Worm (Caenorhabditis elegans) whole organism, late embryonic: ENCODE measurements around the gene C49A9.6.

ENCODE experiments used
- C08G9.2 ChIP-seq: sonication (generic microtip); optimal IDR thresholded peaks from 2 replicates; lab custom pipeline; 2016; ENCODE audit warnings: mild to moderate bottlenecking, missing genetic modification characterization, moderate library complexity, missing compliant biosample characterization
- F13H6.1 ChIP-seq: sonication (generic microtip); optimal IDR thresholded peaks from 2 replicates; lab custom pipeline; 2016; ENCODE audit warnings: missing genetic modification characterization, missing compliant biosample characterization
- ahr-1 ChIP-seq: sonication (generic microtip); optimal IDR thresholded peaks from 2 replicates; lab custom pipeline; 2016; ENCODE audit warnings: missing genetic modification characterization, missing compliant biosample characterization
- ama-1 ChIP-seq: fragments of 150-350 bp; optimal IDR thresholded peaks from 2 replicates; lab custom pipeline; 2014
- ceh-18 ChIP-seq: sonication (generic microtip); optimal IDR thresholded peaks from 2 replicates; lab custom pipeline; 2016; ENCODE audit warnings: missing genetic modification characterization, missing compliant biosample characterization
- ceh-19 ChIP-seq: fragments of 200-800 bp; sonication (Bioruptor generic); optimal IDR thresholded peaks from 2 replicates; lab custom pipeline; 2018; ENCODE audit warnings: mild to moderate bottlenecking, missing genetic modification characterization, missing compliant biosample characterization
- ceh-24 ChIP-seq: sonication (generic microtip); optimal IDR thresholded peaks from 2 replicates; lab custom pipeline; 2016; ENCODE audit warnings: mild to moderate bottlenecking, missing genetic modification characterization, missing compliant biosample characterization
- ceh-31 ChIP-seq: sonication (generic microtip); optimal IDR thresholded peaks from 2 replicates; lab custom pipeline; 2016; ENCODE audit warnings: missing genetic modification characterization, missing compliant biosample characterization
- ceh-9 ChIP-seq: sonication (generic microtip); optimal IDR thresholded peaks from 2 replicates; lab custom pipeline; 2016; ENCODE audit warnings: mild to moderate bottlenecking, missing genetic modification characterization, inconsistent platforms, missing compliant biosample characterization
- che-1 ChIP-seq: sonication (generic microtip); optimal IDR thresholded peaks from 2 replicates; lab custom pipeline; 2016; ENCODE audit warnings: mild to moderate bottlenecking, missing genetic modification characterization, missing compliant biosample characterization
- dmd-4 ChIP-seq: sonication (generic microtip); optimal IDR thresholded peaks from 2 replicates; lab custom pipeline; 2016; ENCODE audit warnings: borderline replicate concordance, missing genetic modification characterization, missing compliant biosample characterization
- elt-2 ChIP-seq: sonication (generic microtip); optimal IDR thresholded peaks from 2 replicates; lab custom pipeline; 2016; ENCODE audit warnings: missing genetic modification reagents, missing genetic modification characterization, missing compliant biosample characterization
- ets-4 ChIP-seq: sonication (generic microtip); optimal IDR thresholded peaks from 2 replicates; lab custom pipeline; 2016; ENCODE audit warnings: missing genetic modification characterization, missing compliant biosample characterization
- eyg-1 ChIP-seq: sonication (generic microtip); optimal IDR thresholded peaks from 2 replicates; lab custom pipeline; 2016; ENCODE audit warnings: missing genotype, missing genetic modification characterization, missing compliant biosample characterization
- fax-1 ChIP-seq: sonication (generic microtip); optimal IDR thresholded peaks from 2 replicates; lab custom pipeline; 2016; ENCODE audit warnings: missing genotype, missing genetic modification characterization, missing compliant biosample characterization
- fkh-10 ChIP-seq: fragments of 150-350 bp; optimal IDR thresholded peaks from 2 replicates; lab custom pipeline; 2014; ENCODE audit warnings: missing biosample characterization, missing genetic modification reagents, missing genetic modification characterization
- gmeb-2 ChIP-seq: sonication (generic microtip); optimal IDR thresholded peaks from 2 replicates; lab custom pipeline; 2016; ENCODE audit warnings: missing genetic modification characterization, inconsistent platforms, missing compliant biosample characterization
- lin-11 ChIP-seq: fragments of 200-800 bp; sonication (Bioruptor generic); optimal IDR thresholded peaks from 2 replicates; lab custom pipeline; 2018; ENCODE audit warnings: mild to moderate bottlenecking, missing genetic modification characterization, missing compliant biosample characterization
- nfya-1 ChIP-seq: sonication (generic microtip); optimal IDR thresholded peaks from 2 replicates; lab custom pipeline; 2017; ENCODE audit warnings: missing genetic modification characterization, mild to moderate bottlenecking, missing compliant biosample characterization, antibody characterized with exemption, moderate library complexity
- nhr-11 ChIP-seq: fragments of 150-350 bp; optimal IDR thresholded peaks from 2 replicates; lab custom pipeline; 2014; ENCODE audit warnings: missing biosample characterization, missing genetic modification characterization
- odd-2 ChIP-seq: sonication (generic microtip); optimal IDR thresholded peaks from 2 replicates; lab custom pipeline; 2017; ENCODE audit warnings: antibody characterized with exemption, mild to moderate bottlenecking, missing genetic modification characterization, missing compliant biosample characterization
- pha-4 ChIP-seq: fragments of 150-350 bp; optimal IDR thresholded peaks from 2 replicates; lab custom pipeline; 2018; ENCODE audit warnings: missing biosample characterization, missing genetic modification reagents, missing genetic modification characterization
- sdc-2 ChIP-seq: sonication (generic microtip); optimal IDR thresholded peaks from 2 replicates; lab custom pipeline; 2016; ENCODE audit warnings: missing genotype, missing genetic modification characterization, missing compliant biosample characterization
- sox-4 ChIP-seq: sonication (generic microtip); optimal IDR thresholded peaks from 2 replicates; lab custom pipeline; 2017; ENCODE audit warnings: mild to moderate bottlenecking, missing genetic modification characterization, inconsistent platforms, missing compliant biosample characterization
- syd-9 ChIP-seq: sonication (generic microtip); optimal IDR thresholded peaks from 2 replicates; lab custom pipeline; 2016; ENCODE audit warnings: mild to moderate bottlenecking, missing genetic modification characterization, moderate library complexity, missing compliant biosample characterization
- ttx-3 ChIP-seq: sonication (generic microtip); optimal IDR thresholded peaks from 2 replicates; lab custom pipeline; 2016; ENCODE audit warnings: missing genetic modification reagents, missing genetic modification characterization, missing compliant biosample characterization
- unc-42 ChIP-seq: sonication (generic microtip); optimal IDR thresholded peaks from 2 replicates; lab custom pipeline; 2016; ENCODE audit warnings: missing genotype, missing genetic modification characterization, missing compliant biosample characterization
- unc-55 ChIP-seq: sonication (generic microtip); optimal IDR thresholded peaks from 2 replicates; lab custom pipeline; 2017; ENCODE audit warnings: missing biosample characterization, missing genetic modification reagents, missing genetic modification characterization
- zip-5 ChIP-seq: sonication (generic microtip); optimal IDR thresholded peaks from 2 replicates; lab custom pipeline; 2016; ENCODE audit warnings: missing genetic modification characterization, missing compliant biosample characterization

The C49A9.6 gene

DNA sequence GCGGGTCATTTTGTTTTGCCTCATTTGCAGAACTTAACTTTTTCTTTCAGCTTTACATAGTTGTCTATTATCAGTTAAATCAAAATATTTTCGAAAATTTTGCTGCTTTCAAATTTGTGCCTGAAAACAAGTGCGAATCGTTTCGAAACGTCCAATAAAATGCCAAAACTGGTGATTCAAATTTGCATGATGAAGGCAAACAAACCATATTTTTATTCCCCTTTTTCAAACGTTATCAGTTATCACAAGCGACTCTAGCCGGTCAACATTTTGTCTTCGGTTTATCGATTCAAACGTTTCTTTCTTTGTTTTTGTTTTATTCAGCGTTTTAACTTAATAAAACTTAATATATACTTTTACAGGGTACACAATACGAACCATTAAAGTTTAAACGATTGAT, at the start of gene C49A9.6, which contains the start of gene ugt-24:
C49A9.6 (plus strand) TSS at position 363 of the 400 bp plus-strand sequence.
ugt-24 (minus strand) TSS at position 147 of the 400 bp plus-strand sequence.
- TF ChIP-seq ama-1 (no peak), F13H6.1 (tag; lab: Kevin White, UChicago) (no peak), ets-4 (tag; lab: Kevin White, UChicago) (no peak), gmeb-2 (no peak), fkh-10 (GFP tag; lab: Kevin White, UChicago) (no peak), nhr-11 (tag; lab: Kevin White, UChicago) (no peak)

DNA sequence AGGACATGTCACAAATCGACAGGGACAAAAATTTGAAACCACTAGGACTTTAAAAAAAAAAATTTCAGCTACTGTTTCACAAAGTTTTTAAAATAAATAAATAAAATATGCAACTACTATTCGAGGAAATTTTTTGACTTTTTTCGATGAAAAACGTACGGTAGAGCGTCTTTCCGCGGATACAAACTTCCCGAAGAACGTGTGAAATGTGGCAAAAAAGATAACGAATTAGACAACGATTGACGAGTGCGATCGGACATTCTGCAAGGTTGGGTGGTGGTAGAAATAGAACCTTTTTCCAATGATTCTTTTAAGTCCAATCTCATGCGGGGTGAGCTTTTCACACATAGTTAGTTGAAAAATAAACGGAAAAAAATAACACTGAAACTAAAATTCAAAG, 44.9 kb upstream of the C49A9.6 start:
- TF ChIP-seq eyg-1 (tag; lab: Kevin White, UChicago) (no peak), ceh-19 (GFP tag; lab: Kevin White, UChicago) (no peak), ceh-18 (tag; lab: Kevin White, UChicago) (no peak)
- TF ChIP-seq, all 69 proteins: peak for 0

DNA sequence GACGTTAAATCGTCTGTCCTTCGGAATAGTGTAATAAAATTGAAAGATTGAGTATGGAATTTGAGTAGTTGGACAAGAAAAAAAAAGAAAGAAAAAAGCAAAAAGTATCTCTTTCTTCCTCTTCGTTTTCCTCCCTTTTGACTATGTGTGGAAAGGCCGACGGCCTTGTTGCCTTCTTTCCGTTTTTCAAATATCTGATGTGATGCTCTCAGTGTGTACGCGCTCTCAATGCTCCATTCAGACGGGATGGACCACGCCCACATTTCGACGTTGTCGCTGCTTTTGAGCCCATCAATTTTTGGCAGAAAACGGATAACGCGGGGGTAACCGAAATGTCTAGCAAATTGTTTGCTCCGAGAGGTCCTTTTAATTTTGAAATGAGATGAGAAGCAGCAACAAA, 37.8 kb upstream of the C49A9.6 start:
- TF ChIP-seq che-1 (no peak), nfya-1 (tag; lab: Kevin White, UChicago) (no peak), unc-42 (tag; lab: Kevin White, UChicago) (peak; percentile 24)

DNA sequence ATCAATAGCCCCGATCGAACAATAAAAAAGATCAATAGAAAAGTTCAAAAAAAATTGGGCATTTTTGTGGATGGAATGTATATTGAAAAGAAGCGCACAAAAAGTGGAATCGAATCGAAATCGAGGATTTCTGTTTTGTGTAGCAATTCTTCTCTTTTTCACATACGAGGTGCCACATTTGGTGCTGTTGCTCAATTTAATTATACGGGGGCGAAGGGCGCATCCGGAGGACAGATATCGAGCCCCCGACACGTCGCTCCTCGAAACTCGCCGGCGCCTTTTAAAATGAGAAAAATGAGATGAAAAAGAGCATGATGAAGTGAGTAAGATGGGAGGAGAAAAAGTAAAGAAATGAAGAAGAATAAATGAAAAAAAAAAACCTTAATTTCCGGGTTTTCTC, 33.4 kb upstream of the C49A9.6 start:
- TF ChIP-seq sox-4 (tag; lab: Kevin White, UChicago) (no peak), unc-42 (tag; lab: Kevin White, UChicago) (peak; percentile 88)

- no peak for TF ChIP-seq fax-1 (tag; lab: Kevin White, UChicago)
- no peak for TF ChIP-seq odd-2 (tag; lab: Kevin White, UChicago)
- no peak for TF ChIP-seq ceh-31
Observed at ce11 chrIV:6183757-6184156, 27.0 kb upstream of the C49A9.6 start, which contains the start of gene unc-77. TSS of gene unc-77 (minus strand) at chrIV:6183857.

- peak; percentile 91 for TF ChIP-seq elt-2 (tag; lab: Kevin White, UChicago)
- no peak for TF ChIP-seq lin-11 (tag; lab: Kevin White, UChicago)
Observed at ce11 chrIV:6185578-6185977, 25.2 kb upstream of the C49A9.6 start, which contains the start of gene asp-9. TSS of gene asp-9 (plus strand) at chrIV:6185889.

DNA sequence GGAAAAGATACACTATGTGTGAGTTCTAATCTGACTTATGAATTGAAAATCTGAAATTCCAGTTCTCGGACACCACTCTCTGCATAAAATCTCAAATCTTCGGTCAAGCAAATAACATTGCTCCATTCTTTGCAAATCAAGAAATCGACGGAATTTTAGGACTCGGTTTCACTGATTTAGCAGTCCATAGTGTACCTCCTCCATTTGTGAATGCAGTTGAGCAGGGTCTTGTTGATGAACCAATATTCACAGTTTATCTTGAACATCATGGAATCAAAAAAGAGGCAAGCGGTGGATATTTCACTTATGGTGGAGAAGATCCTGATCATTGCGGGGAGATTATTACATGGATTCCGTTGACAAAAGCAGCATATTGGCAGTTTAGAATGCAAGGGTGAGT, 23.6 kb upstream of the C49A9.6 start:
- TF ChIP-seq ets-4 (tag; lab: Kevin White, UChicago), result no peak
- no peak for TF ChIP-seq elt-2 (tag; lab: Kevin White, UChicago)
- no peak for TF ChIP-seq dmd-4 (tag; lab: Kevin White, UChicago)
- TF ChIP-seq ahr-1 (tag; lab: Kevin White, UChicago), result no peak
- TF ChIP-seq syd-9 (tag; lab: Kevin White, UChicago), result no peak
- TF ChIP-seq odd-2 (tag; lab: Kevin White, UChicago), result no peak
- TF ChIP-seq zip-5 (tag; lab: Kevin White, UChicago), result no peak
- TF ChIP-seq pha-4, result no peak
- no peak for TF ChIP-seq gmeb-2
- no peak for TF ChIP-seq lin-11 (tag; lab: Kevin White, UChicago)
- TF ChIP-seq ttx-3 (tag; lab: Kevin White, UChicago), result no peak
- TF ChIP-seq che-1, result no peak
- TF ChIP-seq, all 69 proteins: peak for 0

- no peak for TF ChIP-seq C08G9.2
- TF ChIP-seq ceh-24 (tag; lab: Kevin White, UChicago), result no peak
- TF ChIP-seq unc-55, result no peak
- no peak for TF ChIP-seq ceh-9 (tag; lab: Kevin White, UChicago)
- TF ChIP-seq sdc-2, result no peak
Observed at ce11 chrIV:6200249-6200648, 10.5 kb upstream of the C49A9.6 start.
